Worm (Caenorhabditis elegans) whole organism, L4 larva: ENCODE results near the gene F15D4.5.

Experiments used
- F44E2.7 ChIP-seq: fragments of 200-800 bp; sonication (Bioruptor generic); IDR thresholded peaks from 2 replicates; pipeline ENCODE4 v2.1.2; 2022; ENCODE audit warnings: missing genetic modification characterization, missing compliant biosample characterization
- T20F7.1 ChIP-seq: fragments of 200-800 bp; sonication (Bioruptor generic); optimal IDR thresholded peaks from 2 replicates; lab custom pipeline; 2018; ENCODE audit warnings: mild to moderate bottlenecking, missing genetic modification characterization, missing compliant biosample characterization
- Y75B8A.6 ChIP-seq: fragments of 200-800 bp; sonication (Bioruptor generic); IDR thresholded peaks from 2 replicates; pipeline ENCODE4 v1.3.6; 2022; ENCODE audit warnings: missing genetic modification reagents, missing genetic modification characterization, missing compliant biosample characterization
- aha-1 ChIP-seq: fragments of 150-350 bp; peaks from one replicate; lab custom pipeline; 2014; ENCODE audit warnings: missing biosample characterization, missing genetic modification characterization
- ama-1 ChIP-seq: fragments of 150-350 bp; optimal IDR thresholded peaks from 2 replicates; lab custom pipeline; 2014; ENCODE audit warnings: inconsistent platforms, mixed read lengths
- ceh-20 ChIP-seq: fragments of 200-800 bp; sonication (Bioruptor generic); IDR thresholded peaks from 2 replicates; pipeline ENCODE4 v1.3.6; 2022; ENCODE audit warnings: missing genetic modification reagents, missing genetic modification characterization, missing compliant biosample characterization
- ceh-28 ChIP-seq: fragments of 150-350 bp; optimal IDR thresholded peaks from 2 replicates; lab custom pipeline; 2014; ENCODE audit warnings: missing biosample characterization, missing genetic modification reagents, missing genetic modification characterization
- ceh-44 ChIP-seq: fragments of 200-800 bp; sonication (Bioruptor generic); IDR thresholded peaks from 2 replicates; pipeline ENCODE4 v1.3.6; 2022; ENCODE audit warnings: missing genetic modification reagents, missing genetic modification characterization, missing compliant biosample characterization
- ces-1 ChIP-seq: fragments of 150-350 bp; sonication (generic microtip); optimal IDR thresholded peaks from 4 replicates; lab custom pipeline; 2014; ENCODE audit warnings: missing biosample characterization, missing genetic modification reagents, missing genetic modification characterization
- daf-8 ChIP-seq: fragments of 200-800 bp; sonication (Bioruptor generic); IDR thresholded peaks from 2 replicates; pipeline ENCODE4 v1.3.6; 2022; ENCODE audit warnings: missing genetic modification characterization, missing compliant biosample characterization
- dpl-1 ChIP-seq: fragments of 150-350 bp; optimal IDR thresholded peaks from 2 replicates; lab custom pipeline; 2014; ENCODE audit warnings: missing biosample characterization, missing genetic modification reagents, missing genetic modification characterization
- egl-43 ChIP-seq: fragments of 200-800 bp; sonication (Bioruptor generic); IDR thresholded peaks from 2 replicates; pipeline ENCODE4 v1.3.6; 2022; ENCODE audit warnings: missing genetic modification reagents, missing genetic modification characterization, missing compliant biosample characterization
- fkh-10 ChIP-seq: fragments of 150-350 bp; optimal IDR thresholded peaks from 2 replicates; lab custom pipeline; 2014; ENCODE audit warnings: missing biosample characterization, missing genetic modification reagents, missing genetic modification characterization
- hlh-11 ChIP-seq: fragments of 200-800 bp; sonication (Bioruptor generic); optimal IDR thresholded peaks from 2 replicates; lab custom pipeline; 2018; ENCODE audit warnings: mild to moderate bottlenecking, missing genetic modification characterization, missing compliant biosample characterization
- hlh-30 ChIP-seq: sonication (generic microtip); optimal IDR thresholded peaks from 2 replicates; lab custom pipeline; 2017; ENCODE audit warnings: antibody characterized with exemption, mild to moderate bottlenecking, missing genetic modification characterization, missing compliant biosample characterization; ENCODE audit not compliant: insufficient read depth
- hmg-1.1 ChIP-seq: fragments of 200-800 bp; sonication (Bioruptor generic); IDR thresholded peaks from 2 replicates; pipeline ENCODE4 v1.3.6; 2022; ENCODE audit warnings: missing genetic modification reagents, missing genetic modification characterization, missing compliant biosample characterization
- lin-1 ChIP-seq: fragments of 200-800 bp; sonication (Bioruptor generic); IDR thresholded peaks from 2 replicates; pipeline ENCODE4 v1.3.6; 2022; ENCODE audit warnings: missing genetic modification reagents, missing genetic modification characterization, missing compliant biosample characterization
- lir-3 ChIP-seq: sonication (generic microtip); optimal IDR thresholded peaks from 2 replicates; lab custom pipeline; 2016; ENCODE audit warnings: mild to moderate bottlenecking, missing genetic modification characterization, missing compliant biosample characterization
- lsy-2 ChIP-seq, 2 experiments: fragments of 150-350 bp in 1 of 2; sonication (generic microtip) in 1 of 2; optimal IDR thresholded peaks; 2 replicates each; lab custom pipeline; 2014 to 2017; ENCODE audit warnings: missing biosample characterization in 2 of 2, missing genetic modification characterization in 2 of 2
- madf-9 ChIP-seq: fragments of 200-800 bp; sonication (Bioruptor generic); conservative IDR thresholded peaks from 2 replicates; pipeline ENCODE4 v1.3.6; 2022; ENCODE audit warnings: missing genetic modification reagents, missing genetic modification characterization, missing compliant biosample characterization
- mdl-1 ChIP-seq, 2 experiments: fragments of 150-350 bp in 1 of 2; sonication (generic microtip) in 1 of 2; optimal IDR thresholded peaks; 2 replicates each; lab custom pipeline; 2014 to 2017; ENCODE audit warnings: missing biosample characterization in 2 of 2, missing genetic modification characterization in 2 of 2
- mep-1 ChIP-seq: fragments of 150-350 bp; sonication (generic microtip); optimal IDR thresholded peaks from 3 replicates; lab custom pipeline; 2014; ENCODE audit warnings: missing biosample characterization, missing genetic modification characterization
- mes-2 ChIP-seq: sonication (generic microtip); optimal IDR thresholded peaks from 2 replicates; lab custom pipeline; 2016; ENCODE audit warnings: missing genotype, mild to moderate bottlenecking, missing genetic modification characterization, missing compliant biosample characterization; ENCODE audit not compliant: poor library complexity, severe bottlenecking
- mxl-2 ChIP-seq: fragments of 200-800 bp; sonication (Bioruptor generic); conservative IDR thresholded peaks from 2 replicates; pipeline ENCODE4 v1.3.6; 2022; ENCODE audit warnings: missing genetic modification reagents, missing genetic modification characterization, missing compliant biosample characterization
- nhr-102 ChIP-seq: sonication (generic microtip); optimal IDR thresholded peaks from 2 replicates; lab custom pipeline; 2016; ENCODE audit warnings: mild to moderate bottlenecking, missing genetic modification characterization, moderate library complexity, missing compliant biosample characterization
- nhr-11 ChIP-seq: fragments of 150-350 bp; optimal IDR thresholded peaks from 2 replicates; lab custom pipeline; 2014; ENCODE audit warnings: missing biosample characterization, missing genetic modification characterization
- nhr-111 ChIP-seq: fragments of 200-800 bp; sonication (Bioruptor generic); optimal IDR thresholded peaks from 2 replicates; lab custom pipeline; 2018; ENCODE audit warnings: mild to moderate bottlenecking, missing genetic modification characterization, missing compliant biosample characterization
- nhr-25 ChIP-seq: sonication (generic microtip); optimal IDR thresholded peaks from 2 replicates; lab custom pipeline; 2017; ENCODE audit warnings: missing genetic modification characterization, mild to moderate bottlenecking, missing compliant biosample characterization, antibody characterized with exemption, moderate library complexity, borderline replicate concordance; ENCODE audit not compliant: insufficient read depth
- nhr-28 ChIP-seq: fragments of 150-350 bp; optimal IDR thresholded peaks from 2 replicates; lab custom pipeline; 2014; ENCODE audit warnings: missing biosample characterization, missing genetic modification characterization
- nhr-6 ChIP-seq: fragments of 150-350 bp; optimal IDR thresholded peaks from 2 replicates; lab custom pipeline; 2014; ENCODE audit warnings: missing biosample characterization, missing genetic modification characterization
- nhr-77 ChIP-seq: fragments of 150-350 bp; optimal IDR thresholded peaks from 2 replicates; lab custom pipeline; 2014; ENCODE audit warnings: missing biosample characterization, missing genetic modification characterization
- pqm-1 ChIP-seq: sonication (generic microtip); optimal IDR thresholded peaks from 2 replicates; lab custom pipeline; 2017; ENCODE audit warnings: missing biosample characterization, missing genetic modification characterization
- spr-3 ChIP-seq: fragments of 200-800 bp; sonication (Bioruptor generic); optimal IDR thresholded peaks from 2 replicates; lab custom pipeline; 2018; ENCODE audit warnings: mild to moderate bottlenecking, missing genetic modification characterization, missing compliant biosample characterization
- unc-130 ChIP-seq: sonication (generic microtip); optimal IDR thresholded peaks from 2 replicates; lab custom pipeline; 2016; ENCODE audit warnings: missing genetic modification reagents, missing genetic modification characterization, missing compliant biosample characterization
- unc-62 ChIP-seq, 3 experiments: fragments of 150-350 bp in 1 of 3; sonication (generic microtip); optimal IDR thresholded peaks in 2 of 3; peaks in 1 of 3; 1 replicate in 1 of 3; 2 replicates in 2 of 3; lab custom pipeline; 2014 to 2017; ENCODE audit warnings: missing biosample characterization in 3 of 3, missing genetic modification characterization in 3 of 3, missing genetic modification reagents in 3 of 3, missing genotype in 1 of 3
- vab-7 ChIP-seq: fragments of 200-800 bp; sonication (Bioruptor generic); IDR thresholded peaks from 2 replicates; pipeline ENCODE4 v1.3.6; 2022; ENCODE audit warnings: missing genetic modification reagents, missing genetic modification characterization, missing compliant biosample characterization
- zfp-2 ChIP-seq: sonication (generic microtip); optimal IDR thresholded peaks from 2 replicates; lab custom pipeline; 2016; ENCODE audit warnings: mild to moderate bottlenecking, missing genetic modification characterization, missing compliant biosample characterization
- zip-2 ChIP-seq: fragments of 150-350 bp; optimal IDR thresholded peaks from 2 replicates; lab custom pipeline; 2014; ENCODE audit warnings: missing biosample characterization, missing genetic modification characterization
- ztf-11 ChIP-seq: fragments of 150-350 bp; optimal IDR thresholded peaks from 2 replicates; lab custom pipeline; 2014; ENCODE audit warnings: missing biosample characterization, missing genetic modification characterization
- ztf-7 ChIP-seq: fragments of 150-350 bp; optimal IDR thresholded peaks from 2 replicates; lab custom pipeline; 2014; ENCODE audit warnings: missing biosample characterization, missing genetic modification characterization

The F15D4.5 gene

DNA sequence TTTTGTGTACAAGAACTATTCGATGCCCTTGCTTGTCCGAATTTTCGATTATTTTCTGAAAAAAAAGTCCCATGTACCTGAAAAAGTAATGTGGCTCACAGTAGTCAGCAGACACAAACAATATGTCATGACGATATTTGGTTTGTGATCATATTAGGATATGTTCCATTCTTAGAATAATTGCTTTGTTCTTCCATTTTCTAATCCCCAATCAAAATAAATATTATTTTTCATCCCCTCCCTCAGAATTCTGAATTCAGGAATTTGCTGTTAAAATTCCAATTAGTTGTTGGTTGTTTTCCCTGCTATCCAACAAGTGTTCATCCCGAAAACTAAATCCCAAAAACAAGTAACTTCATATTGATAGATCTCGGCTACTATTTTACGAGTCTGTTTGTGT, 25.8 kb upstream of the F15D4.5 start:
- no peak for TF ChIP-seq Y75B8A.6 (GFP tag; lab: Robert Waterston, UW)
- TF ChIP-seq ceh-20 (GFP tag; lab: Robert Waterston, UW): no peak
- no peak for TF ChIP-seq dpl-1 (GFP tag; lab: Kevin White, UChicago)
- no peak for TF ChIP-seq hlh-30 (tag; lab: Kevin White, UChicago)
- peak in 1 of 2 experiments; percentile 67 for TF ChIP-seq unc-62 (GFP tag; optimal IDR thresholded peaks at IDR 0.05 in 1 of 2; lab: Kevin White, UChicago)
- TF ChIP-seq unc-62 (tag; optimal IDR thresholded peaks at IDR 0.05; lab: Kevin White, UChicago): no peak
- TF ChIP-seq aha-1 (tag; lab: Kevin White, UChicago): peak; percentile 87
- no peak for TF ChIP-seq ztf-7 (tag; lab: Kevin White, UChicago)

DNA sequence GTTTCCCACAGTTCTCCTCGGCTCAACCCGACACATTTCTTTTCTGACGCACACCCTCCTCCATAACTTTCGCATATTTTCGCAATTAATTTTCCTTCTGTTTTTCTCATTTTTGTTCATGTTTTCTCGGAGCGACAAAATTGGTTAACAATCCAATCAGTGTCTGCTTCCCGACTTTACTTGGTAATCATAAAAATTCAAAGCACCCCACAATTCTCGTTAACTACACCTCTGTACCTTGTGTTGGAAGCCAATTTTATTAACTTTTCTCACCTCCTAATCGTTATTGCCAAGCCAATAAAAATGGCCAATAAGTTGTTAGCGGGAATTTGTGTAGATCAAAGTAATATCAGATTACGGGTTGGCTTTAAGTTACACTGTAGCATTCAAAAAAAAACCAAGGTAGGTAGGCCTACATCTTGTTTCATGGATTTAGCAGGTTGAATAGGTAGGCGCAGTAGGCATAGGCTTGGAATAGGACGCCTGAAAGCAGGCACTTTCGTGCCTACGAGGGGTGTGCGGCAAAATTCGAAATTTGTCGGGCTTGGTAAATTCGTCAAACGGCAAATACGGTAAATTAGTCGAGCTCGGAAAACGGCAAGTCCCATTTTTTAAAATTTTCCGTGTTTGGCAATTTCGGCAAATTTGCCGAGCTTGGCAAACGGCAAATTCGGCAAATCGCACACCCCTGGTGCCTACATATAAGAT, 14.5 kb upstream of the F15D4.5 start:
- 0 out of 2 replicates have a peak, but pooled peaks have one; percentile 52 for TF ChIP-seq F44E2.7 (GFP tag; lab: Robert Waterston, UW)
- TF ChIP-seq lin-1 (GFP tag; lab: Robert Waterston, UW): no peak
- peak in 1 of 2 experiments; percentile 73 for TF ChIP-seq unc-62 (GFP tag; optimal IDR thresholded peaks at IDR 0.05 in 1 of 2; lab: Kevin White, UChicago)
- no peak for TF ChIP-seq unc-62 (tag; optimal IDR thresholded peaks at IDR 0.05; lab: Kevin White, UChicago)
- peak; percentile 4 for TF ChIP-seq nhr-11 (tag; lab: Kevin White, UChicago)

ce11 chrII:13233712-13234111, 11.5 kb upstream of the F15D4.5 start:
- TF ChIP-seq madf-9 (GFP tag; lab: Robert Waterston, UW): no peak
- TF ChIP-seq T20F7.1 (GFP tag; lab: Kevin White, UChicago): no peak
- no peak for TF ChIP-seq ztf-11 (tag; lab: Kevin White, UChicago)
- TF ChIP-seq pqm-1 (tag; lab: Kevin White, UChicago): no peak
- no peak for TF ChIP-seq spr-3 (GFP tag; lab: Kevin White, UChicago)
- TF ChIP-seq nhr-25 (tag; lab: Kevin White, UChicago): no peak
- TF ChIP-seq unc-130: no peak
- no peak for TF ChIP-seq ces-1 (GFP tag; lab: Kevin White, UChicago)
- TF ChIP-seq fkh-10 (GFP tag; lab: Kevin White, UChicago): no peak
- no peak for TF ChIP-seq nhr-102 (tag; lab: Kevin White, UChicago)
- no peak for TF ChIP-seq mxl-2
- TF ChIP-seq ama-1 (lab: Kevin White, UChicago): no peak
- TF ChIP-seq ceh-44 (GFP tag; lab: Robert Waterston, UW): no peak

DNA sequence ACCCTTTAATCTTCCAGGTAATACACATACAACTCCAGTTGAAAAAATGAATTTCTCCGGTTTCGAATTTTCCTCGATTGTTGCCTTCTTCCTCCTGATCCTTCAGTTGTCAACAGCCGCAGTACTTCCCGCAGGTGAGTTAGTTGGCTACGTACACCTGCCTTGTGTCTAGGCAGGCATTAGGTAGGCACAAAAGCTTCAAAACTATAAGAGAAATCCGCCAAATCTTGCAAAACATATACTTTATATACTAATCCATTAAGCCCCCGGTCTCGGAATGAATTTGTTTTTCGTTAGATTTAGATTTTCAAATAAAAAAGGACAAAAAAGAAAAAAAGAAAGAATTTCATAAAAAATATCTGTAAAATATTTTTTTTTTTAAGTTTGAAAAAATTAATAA, 9.9 kb upstream of the F15D4.5 start, which contains the start of gene flp-16:
Gene flp-16, plus strand, starts transcription at position 18 of the 400 bp plus-strand sequence.
- TF ChIP-seq aha-1 (tag; lab: Kevin White, UChicago) (peak; percentile 93), ceh-28 (no peak), fkh-10 (GFP tag; lab: Kevin White, UChicago) (no peak)

ce11 chrII:13237829-13238404, 7.3 kb upstream of the F15D4.5 start, which contains the start of gene romo-1:
Gene romo-1 (minus strand): TSS chrII:13237907.
- no peak for TF ChIP-seq ztf-7 (tag; lab: Kevin White, UChicago)
- TF ChIP-seq zip-2: no peak
- TF ChIP-seq lir-3: no peak
- TF ChIP-seq nhr-6 (tag; lab: Kevin White, UChicago): no peak
- no peak for TF ChIP-seq egl-43 (GFP tag; lab: Robert Waterston, UW)
- TF ChIP-seq aha-1 (tag; lab: Kevin White, UChicago): peak; percentile 47
- peak; percentile 34 for TF ChIP-seq hlh-11 (tag; lab: Kevin White, UChicago)
- TF ChIP-seq nhr-77 (tag; lab: Kevin White, UChicago): peak; percentile 6
- TF ChIP-seq nhr-28 (tag; lab: Kevin White, UChicago): no peak
- TF ChIP-seq mdl-1 (tag; optimal IDR thresholded peaks at IDR 0.05; lab: Kevin White, UChicago): peak in 1 of 2 experiments; percentile 17
- no peak for TF ChIP-seq daf-8 (GFP tag; lab: Robert Waterston, UW)
- TF ChIP-seq nhr-111: no peak
- peak; percentile 88 for TF ChIP-seq mes-2 (tag; lab: Kevin White, UChicago)
- peak; percentile 96 for TF ChIP-seq dpl-1 (GFP tag; lab: Kevin White, UChicago)
- no peak for TF ChIP-seq ztf-11 (tag; lab: Kevin White, UChicago)
- TF ChIP-seq vab-7 (GFP tag; lab: Robert Waterston, UW): no peak
- peak in 1 of 2 experiments; percentile 90 for TF ChIP-seq lsy-2 (tag; optimal IDR thresholded peaks at IDR 0.05; lab: Kevin White, UChicago)
- 0 out of 2 replicates have a peak, but pooled peaks have one; percentile 16 for TF ChIP-seq hmg-1.1 (GFP tag; lab: Robert Waterston, UW)
- no peak for TF ChIP-seq mep-1 (tag; lab: Kevin White, UChicago)
- TF ChIP-seq zfp-2 (tag; lab: Kevin White, UChicago): no peak
